Fruit fly (Drosophila melanogaster) whole organism, pupa: Measurements from ENCODE around the gene CG13690.

Experiments used
- CG10348 ChIP-seq: fragments of 200-800 bp; sonication (Bioruptor generic); IDR thresholded peaks from 2 replicates; pipeline ENCODE4 v1.3.6; 2022; ENCODE audit warnings: missing biosample characterization, missing genetic modification characterization
- CG12605 ChIP-seq: fragments of 200-800 bp; sonication (Bioruptor generic); IDR thresholded peaks from 2 replicates; pipeline ENCODE4 v1.3.6; 2022; ENCODE audit warnings: missing biosample characterization, missing genetic modification characterization
- CG13204 ChIP-seq: fragments of 200-800 bp; sonication (Bioruptor generic); optimal IDR thresholded peaks from 2 replicates; lab custom pipeline; 2018; ENCODE audit warnings: missing biosample characterization, mild to moderate bottlenecking, missing genetic modification characterization, moderate library complexity
- CG14655 ChIP-seq: fragments of 200-800 bp; sonication (Bioruptor generic); optimal IDR thresholded peaks from 3 replicates; lab custom pipeline; 2017; ENCODE audit warnings: mild to moderate bottlenecking, missing biosample characterization, missing genetic modification reagents, missing genetic modification characterization
- CG15710 ChIP-seq: fragments of 200-800 bp; sonication (Bioruptor generic); optimal IDR thresholded peaks from 2 replicates; lab custom pipeline; 2018; ENCODE audit warnings: missing biosample characterization, mild to moderate bottlenecking, missing genetic modification characterization, moderate library complexity
- CG17806 ChIP-seq: fragments of 200-800 bp; sonication (Bioruptor generic); optimal IDR thresholded peaks from 2 replicates; lab custom pipeline; 2018; ENCODE audit warnings: missing biosample characterization, mild to moderate bottlenecking, missing genetic modification characterization, moderate library complexity
- CG32121 ChIP-seq: fragments of 200-800 bp; sonication (Bioruptor generic); IDR thresholded peaks from 2 replicates; pipeline ENCODE4 v1.3.6; 2022; ENCODE audit warnings: missing biosample characterization, missing genetic modification characterization
- CG34367 ChIP-seq: fragments of 200-800 bp; sonication (Bioruptor generic); optimal IDR thresholded peaks from 2 replicates; lab custom pipeline; 2018; ENCODE audit warnings: missing biosample characterization, mild to moderate bottlenecking, missing genetic modification characterization
- CG4496 ChIP-seq: fragments of 200-800 bp; sonication (Bioruptor generic); IDR thresholded peaks from 3 replicates; pipeline ENCODE4 v1.3.6; 2022; ENCODE audit warnings: missing biosample characterization, missing genetic modification characterization
- CG8159 ChIP-seq: fragments of 200-800 bp; sonication (Bioruptor generic); optimal IDR thresholded peaks from 3 replicates; lab custom pipeline; 2018; ENCODE audit warnings: missing biosample characterization, mild to moderate bottlenecking, missing genetic modification characterization, moderate library complexity
- CG8301 ChIP-seq: fragments of 200-800 bp; sonication (Bioruptor generic); optimal IDR thresholded peaks from 2 replicates; lab custom pipeline; 2018; ENCODE audit warnings: missing biosample characterization, mild to moderate bottlenecking, missing genetic modification characterization
- CG9948 ChIP-seq: fragments of 200-800 bp; sonication (Bioruptor generic); optimal IDR thresholded peaks from 2 replicates; lab custom pipeline; 2018; ENCODE audit warnings: missing biosample characterization, mild to moderate bottlenecking, missing genetic modification characterization, moderate library complexity
- D1 ChIP-seq: fragments of 200-800 bp; sonication (Bioruptor generic); optimal IDR thresholded peaks from 2 replicates; lab custom pipeline; 2018; ENCODE audit warnings: missing biosample characterization, mild to moderate bottlenecking, missing genetic modification characterization, moderate library complexity
- EcR ChIP-seq: fragments of 200-800 bp; sonication (Bioruptor generic); optimal IDR thresholded peaks from 3 replicates; lab custom pipeline; 2019; ENCODE audit warnings: missing biosample characterization, missing genetic modification characterization, mild to moderate bottlenecking, moderate library complexity, missing genetic modification reagents
- Ets98B ChIP-seq: fragments of 200-800 bp; sonication (Bioruptor generic); IDR thresholded peaks from 2 replicates; pipeline ENCODE4 v1.3.6; 2022; ENCODE audit warnings: missing biosample characterization, missing genetic modification characterization
- Pif1A ChIP-seq: fragments of 200-800 bp; sonication (Bioruptor generic); optimal IDR thresholded peaks from 3 replicates; lab custom pipeline; 2016; ENCODE audit warnings: missing biosample characterization, missing genetic modification characterization
- Pif1B ChIP-seq: fragments of 200-800 bp; sonication (Bioruptor generic); optimal IDR thresholded peaks from 3 replicates; lab custom pipeline; 2016; ENCODE audit warnings: missing biosample characterization, missing genetic modification characterization
- Snoo ChIP-seq: fragments of 200-800 bp; sonication (Bioruptor generic); optimal IDR thresholded peaks from 3 replicates; lab custom pipeline; 2017; ENCODE audit warnings: missing biosample characterization, mild to moderate bottlenecking, missing genetic modification characterization, inconsistent platforms
- fd96Ca ChIP-seq: fragments of 200-800 bp; sonication (Bioruptor generic); IDR thresholded peaks from 3 replicates; pipeline ENCODE4 v1.3.6; 2022; ENCODE audit warnings: missing biosample characterization, missing genetic modification characterization
- gl ChIP-seq: fragments of 200-800 bp; sonication (Bioruptor generic); optimal IDR thresholded peaks from 2 replicates; lab custom pipeline; 2018; ENCODE audit warnings: missing biosample characterization, mild to moderate bottlenecking, missing genetic modification characterization
- rn ChIP-seq: fragments of 200-800 bp; sonication (Bioruptor generic); IDR thresholded peaks from 2 replicates; pipeline ENCODE4 v1.3.6; 2022; ENCODE audit warnings: missing biosample characterization, missing genetic modification characterization

CG13690 gene

dm6 chr2L:451705-452472, 32.4 kb upstream of the CG13690 start:
- peak; percentile 53 for TF ChIP-seq CG17806 (tag; lab: Kevin White, UChicago)
- TF ChIP-seq CG4496, result peak; percentile 55; the same call in 2 of the 3 replicates
- no peak for TF ChIP-seq D1 (tag; lab: Kevin White, UChicago)
- TF ChIP-seq CG9948 (tag; lab: Kevin White, UChicago), result peak; percentile 15
- no peak for TF ChIP-seq Snoo (tag; lab: Kevin White, UChicago)
- TF ChIP-seq gl (tag; lab: Kevin White, UChicago), result no peak
- peak; percentile 35 for TF ChIP-seq EcR (GFP tag; lab: Kevin White, UChicago)
- no peak for TF ChIP-seq Pif1A (GFP tag; lab: Kevin White, UChicago)
- no peak for TF ChIP-seq CG13204 (GFP tag; lab: Kevin White, UChicago)
- no peak for TF ChIP-seq fd96Ca
- peak; percentile 60; the same call in 1 of the 2 replicates for TF ChIP-seq Ets98B (GFP tag; lab: Robert Waterston, UW)
- no peak for TF ChIP-seq CG10348
- no peak for TF ChIP-seq CG34367
- TF ChIP-seq Pif1B, result peak; percentile 40
- TF ChIP-seq CG8159 (tag; lab: Kevin White, UChicago), result peak; percentile 60
- TF ChIP-seq CG12605 (GFP tag; lab: Robert Waterston, UW), result no peak
- TF ChIP-seq CG15710, result peak; percentile 44
- no peak for TF ChIP-seq CG8301 (tag; lab: Kevin White, UChicago)
- peak; percentile 71 for TF ChIP-seq CG32121 (GFP tag; lab: Robert Waterston, UW)
- no peak for TF ChIP-seq rn (GFP tag; lab: Robert Waterston, UW)
- no peak for TF ChIP-seq CG14655 (GFP tag; lab: Kevin White, UChicago)
- TF ChIP-seq, all 21 proteins: peak for 9

dm6 chr2L:447124-447523, 27.7 kb upstream of the CG13690 start:
- TF ChIP-seq Snoo (tag; lab: Kevin White, UChicago), result no peak
- TF ChIP-seq, all 21 proteins: peak for 0

- peak; percentile 92 for TF ChIP-seq CG12605 (GFP tag; lab: Robert Waterston, UW)
- peak; percentile 98 for TF ChIP-seq Pif1A (GFP tag; lab: Kevin White, UChicago)
- peak; percentile 96 for TF ChIP-seq CG15710
- TF ChIP-seq CG8159 (tag; lab: Kevin White, UChicago), result peak; percentile 95
- peak; percentile 96 for TF ChIP-seq Ets98B (GFP tag; lab: Robert Waterston, UW)
- peak; percentile 96 for TF ChIP-seq fd96Ca
- peak; percentile 92 for TF ChIP-seq CG8301 (tag; lab: Kevin White, UChicago)
- TF ChIP-seq CG9948 (tag; lab: Kevin White, UChicago), result peak; percentile 94
- peak; percentile 93 for TF ChIP-seq gl (tag; lab: Kevin White, UChicago)
- peak; percentile 96 for TF ChIP-seq CG17806 (tag; lab: Kevin White, UChicago)
- peak; percentile 89 for TF ChIP-seq CG13204 (GFP tag; lab: Kevin White, UChicago)
- TF ChIP-seq Pif1B, result peak; percentile 97
- peak; percentile 95 for TF ChIP-seq CG34367
- TF ChIP-seq CG32121 (GFP tag; lab: Robert Waterston, UW), result peak; percentile 89
- 0 out of 2 replicates have a peak, but pooled peaks have one; percentile 36 for TF ChIP-seq CG10348
- TF ChIP-seq Snoo (tag; lab: Kevin White, UChicago), result peak; percentile 95
- peak; percentile 96 for TF ChIP-seq CG4496
- peak; percentile 65 for TF ChIP-seq EcR (GFP tag; lab: Kevin White, UChicago)
- TF ChIP-seq CG14655 (GFP tag; lab: Kevin White, UChicago), result peak; percentile 93
- TF ChIP-seq rn (GFP tag; lab: Robert Waterston, UW), result peak; percentile 90
- TF ChIP-seq D1 (tag; lab: Kevin White, UChicago), result no peak
- TF ChIP-seq, all 21 proteins: peak for 20
Measured at dm6 chr2L:441927-442691, 22.7 kb upstream of the CG13690 start.

- TF ChIP-seq Snoo (tag; lab: Kevin White, UChicago) (no peak), fd96Ca (no peak), EcR (GFP tag; lab: Kevin White, UChicago) (no peak), CG32121 (GFP tag; lab: Robert Waterston, UW) (no peak), CG9948 (tag; lab: Kevin White, UChicago) (no peak), Pif1A (GFP tag; lab: Kevin White, UChicago) (no peak), CG8301 (tag; lab: Kevin White, UChicago) (no peak)
- TF ChIP-seq, all 21 proteins: peak for 0
Measured at dm6 chr2L:441455-441730, 21.9 kb upstream of the CG13690 start.

dm6 chr2L:440638-441454, 21.4 kb upstream of the CG13690 start:
- TF ChIP-seq CG15710, result peak; percentile 92
- no peak for TF ChIP-seq CG32121 (GFP tag; lab: Robert Waterston, UW)
- peak; percentile 95 for TF ChIP-seq CG9948 (tag; lab: Kevin White, UChicago)
- TF ChIP-seq rn (GFP tag; lab: Robert Waterston, UW), result no peak
- peak; percentile 87 for TF ChIP-seq Pif1B
- no peak for TF ChIP-seq EcR (GFP tag; lab: Kevin White, UChicago)
- no peak for TF ChIP-seq fd96Ca
- TF ChIP-seq CG8159 (tag; lab: Kevin White, UChicago), result peak; percentile 94
- peak; percentile 20; the same call in 1 of the 2 replicates for TF ChIP-seq CG12605 (GFP tag; lab: Robert Waterston, UW)
- peak; percentile 73 for TF ChIP-seq CG13204 (GFP tag; lab: Kevin White, UChicago)
- TF ChIP-seq Pif1A (GFP tag; lab: Kevin White, UChicago), result peak; percentile 83
- TF ChIP-seq Snoo (tag; lab: Kevin White, UChicago), result peak; percentile 90
- TF ChIP-seq CG10348, result no peak
- TF ChIP-seq CG17806 (tag; lab: Kevin White, UChicago), result peak; percentile 90
- TF ChIP-seq D1 (tag; lab: Kevin White, UChicago), result peak; percentile 90
- TF ChIP-seq CG34367, result peak; percentile 86
- no peak for TF ChIP-seq Ets98B (GFP tag; lab: Robert Waterston, UW)
- TF ChIP-seq CG8301 (tag; lab: Kevin White, UChicago), result peak; percentile 72
- TF ChIP-seq gl (tag; lab: Kevin White, UChicago), result peak; percentile 53
- peak; percentile 89 for TF ChIP-seq CG14655 (GFP tag; lab: Kevin White, UChicago)
- TF ChIP-seq CG4496, result no peak; the same call in 1 of the 3 replicates
